Worm (Caenorhabditis elegans) whole organism, young adult: ENCODE data around the gene Y62F5A.9.

Source experiments
- B0035.1 ChIP-seq: sonication (generic microtip); optimal IDR thresholded peaks from 2 replicates; lab custom pipeline; 2016; ENCODE audit warnings: missing genetic modification characterization, mild to moderate bottlenecking, missing compliant biosample characterization, missing genotype, missing genetic modification reagents
- B0261.1 ChIP-seq: sonication (generic microtip); optimal IDR thresholded peaks from 2 replicates; lab custom pipeline; 2016; ENCODE audit warnings: mild to moderate bottlenecking, missing genetic modification characterization, moderate library complexity, missing compliant biosample characterization
- F23B12.7 ChIP-seq: sonication (generic microtip); optimal IDR thresholded peaks from 2 replicates; lab custom pipeline; 2017; ENCODE audit warnings: missing genetic modification characterization, mild to moderate bottlenecking, missing compliant biosample characterization, antibody characterized with exemption, moderate library complexity; ENCODE audit not compliant: insufficient read depth
- F37B4.10 ChIP-seq: fragments of 200-800 bp; sonication (Bioruptor generic); IDR thresholded peaks from 2 replicates; pipeline ENCODE4 v1.3.6; 2022; ENCODE audit warnings: missing genetic modification characterization, missing compliant biosample characterization
- F57C9.4 ChIP-seq: sonication (generic microtip); optimal IDR thresholded peaks from 2 replicates; lab custom pipeline; 2017; ENCODE audit warnings: mild to moderate bottlenecking, missing genetic modification characterization, missing compliant biosample characterization
- K11D2.4 ChIP-seq: fragments of 200-800 bp; sonication (Bioruptor generic); IDR thresholded peaks from 2 replicates; pipeline ENCODE4 v1.3.6; 2022; ENCODE audit warnings: missing genetic modification reagents, missing genetic modification characterization, missing compliant biosample characterization
- K12H6.12 ChIP-seq: fragments of 200-800 bp; sonication (Bioruptor generic); optimal IDR thresholded peaks from 2 replicates; lab custom pipeline; 2018; ENCODE audit warnings: mild to moderate bottlenecking, missing genetic modification characterization, missing compliant biosample characterization
- T26A5.8 ChIP-seq: sonication (generic microtip); optimal IDR thresholded peaks from 2 replicates; lab custom pipeline; 2016; ENCODE audit warnings: missing genetic modification characterization, missing compliant biosample characterization
- Y53F4B.3 ChIP-seq: fragments of 200-800 bp; sonication (Bioruptor generic); IDR thresholded peaks from 2 replicates; pipeline ENCODE4 v1.3.6; 2022; ENCODE audit warnings: missing genetic modification reagents, missing genetic modification characterization, missing compliant biosample characterization
- Y53G8AR.9 ChIP-seq: fragments of 200-800 bp; sonication (Bioruptor generic); conservative IDR thresholded peaks from 2 replicates; pipeline ENCODE4 v1.3.6; 2022; ENCODE audit warnings: missing genetic modification reagents, missing genetic modification characterization, missing compliant biosample characterization
- ZK185.1 ChIP-seq: sonication (generic microtip); optimal IDR thresholded peaks from 2 replicates; lab custom pipeline; 2016; ENCODE audit warnings: mild to moderate bottlenecking, missing genetic modification characterization, missing compliant biosample characterization; ENCODE audit not compliant: poor library complexity, severe bottlenecking
- aptf-2 ChIP-seq: fragments of 200-800 bp; sonication (Bioruptor generic); conservative IDR thresholded peaks from 2 replicates; pipeline ENCODE4 v1.3.6; 2022; ENCODE audit warnings: missing genetic modification reagents, missing genetic modification characterization, missing compliant biosample characterization
- aptf-3 ChIP-seq: fragments of 200-800 bp; sonication (Bioruptor generic); IDR thresholded peaks from 2 replicates; pipeline ENCODE4 v1.3.6; 2022; ENCODE audit warnings: missing genetic modification characterization, missing compliant biosample characterization
- athp-1 ChIP-seq: sonication (generic microtip); optimal IDR thresholded peaks from 2 replicates; lab custom pipeline; 2017; ENCODE audit warnings: mild to moderate bottlenecking, missing genetic modification characterization, missing compliant biosample characterization
- attf-3 ChIP-seq: fragments of 200-800 bp; sonication (Bioruptor generic); conservative IDR thresholded peaks from 2 replicates; pipeline ENCODE4 v1.3.6; 2022; ENCODE audit warnings: missing genetic modification reagents, missing genetic modification characterization, missing compliant biosample characterization
- attf-6 ChIP-seq: fragments of 200-800 bp; sonication (Bioruptor generic); IDR thresholded peaks from 2 replicates; pipeline ENCODE4 v1.3.6; 2022; ENCODE audit warnings: missing genetic modification reagents, missing genetic modification characterization, missing compliant biosample characterization
- bed-1 ChIP-seq: fragments of 200-800 bp; sonication (Bioruptor generic); IDR thresholded peaks from 2 replicates; pipeline ENCODE4 v1.3.6; 2022; ENCODE audit warnings: missing genetic modification reagents, missing genetic modification characterization, missing compliant biosample characterization
- ccch-3 ChIP-seq: fragments of 200-800 bp; sonication (Bioruptor generic); optimal IDR thresholded peaks from 2 replicates; lab custom pipeline; 2018; ENCODE audit warnings: mild to moderate bottlenecking, missing genetic modification characterization, missing compliant biosample characterization
- ceh-100 ChIP-seq: fragments of 200-800 bp; sonication (Bioruptor generic); IDR thresholded peaks from 2 replicates; pipeline ENCODE4 v1.3.6; 2022; ENCODE audit warnings: missing genetic modification reagents, missing genetic modification characterization, missing compliant biosample characterization
- ceh-40 ChIP-seq: fragments of 200-800 bp; sonication (Bioruptor generic); IDR thresholded peaks from 2 replicates; pipeline ENCODE4 v1.3.6; 2022; ENCODE audit warnings: missing genetic modification characterization, missing compliant biosample characterization
- ceh-79 ChIP-seq: sonication (generic microtip); optimal IDR thresholded peaks from 2 replicates; lab custom pipeline; 2017; ENCODE audit warnings: mild to moderate bottlenecking, missing genetic modification characterization, missing compliant biosample characterization
- dpff-1 ChIP-seq: sonication (generic microtip); optimal IDR thresholded peaks from 2 replicates; lab custom pipeline; 2017; ENCODE audit warnings: mild to moderate bottlenecking, missing genetic modification characterization, missing compliant biosample characterization
- egl-18 ChIP-seq: fragments of 200-800 bp; sonication (Bioruptor generic); IDR thresholded peaks from 2 replicates; pipeline ENCODE4 v1.3.6; 2022; ENCODE audit warnings: missing genetic modification reagents, missing genetic modification characterization, missing compliant biosample characterization
- egl-44 ChIP-seq: fragments of 200-800 bp; sonication (Bioruptor generic); IDR thresholded peaks from 2 replicates; pipeline ENCODE4 v1.3.6; 2022; ENCODE audit warnings: missing genetic modification reagents, missing genetic modification characterization, missing compliant biosample characterization
- him-1 ChIP-seq: sonication (generic microtip); optimal IDR thresholded peaks from 2 replicates; lab custom pipeline; 2016; ENCODE audit warnings: missing genotype, missing genetic modification reagents, missing genetic modification characterization, missing compliant biosample characterization
- hmg-1.2 ChIP-seq: fragments of 200-800 bp; sonication (Bioruptor generic); IDR thresholded peaks from 2 replicates; pipeline ENCODE4 v1.3.6; 2022; ENCODE audit warnings: missing genetic modification reagents, missing genetic modification characterization, missing compliant biosample characterization
- lag-1 ChIP-seq: fragments of 200-800 bp; sonication (Bioruptor generic); IDR thresholded peaks from 2 replicates; pipeline ENCODE4 v1.3.6; 2022; ENCODE audit warnings: missing genetic modification reagents, missing genetic modification characterization, missing compliant biosample characterization
- lsl-1 ChIP-seq: fragments of 200-800 bp; sonication (Bioruptor generic); optimal IDR thresholded peaks from 2 replicates; lab custom pipeline; 2018; ENCODE audit warnings: mild to moderate bottlenecking, missing genetic modification characterization, moderate library complexity, missing compliant biosample characterization
- lsy-27 ChIP-seq: sonication (generic microtip); optimal IDR thresholded peaks from 2 replicates; lab custom pipeline; 2017; ENCODE audit warnings: missing genetic modification characterization, mild to moderate bottlenecking, missing compliant biosample characterization, antibody characterized with exemption, missing genotype, borderline replicate concordance; ENCODE audit not compliant: insufficient read depth
- madf-3 ChIP-seq: fragments of 200-800 bp; sonication (Bioruptor generic); IDR thresholded peaks from 2 replicates; pipeline ENCODE4 v1.3.6; 2022; ENCODE audit warnings: missing genetic modification reagents, missing genetic modification characterization, missing compliant biosample characterization
- madf-8 ChIP-seq: fragments of 200-800 bp; sonication (Bioruptor generic); conservative IDR thresholded peaks from 2 replicates; pipeline ENCODE4 v1.3.6; 2022; ENCODE audit warnings: missing genetic modification reagents, missing genetic modification characterization, missing compliant biosample characterization
- mes-4 ChIP-seq: sonication (generic microtip); optimal IDR thresholded peaks from 2 replicates; lab custom pipeline; 2016; ENCODE audit warnings: missing genotype, missing genetic modification characterization, missing compliant biosample characterization
- mxl-1 ChIP-seq: sonication (generic microtip); optimal IDR thresholded peaks from 2 replicates; lab custom pipeline; 2016; ENCODE audit warnings: missing genetic modification characterization, missing compliant biosample characterization
- nfya-1 ChIP-seq: sonication (generic microtip); optimal IDR thresholded peaks from 2 replicates; lab custom pipeline; 2017; ENCODE audit warnings: antibody characterized with exemption, missing compliant biosample characterization, missing genetic modification characterization, borderline replicate concordance; ENCODE audit not compliant: insufficient read depth
- nfyb-1 ChIP-seq: fragments of 200-800 bp; sonication (Bioruptor generic); IDR thresholded peaks from 2 replicates; pipeline ENCODE4 v1.3.6; 2022; ENCODE audit warnings: missing genetic modification reagents, missing genetic modification characterization, missing compliant biosample characterization
- nhr-27 ChIP-seq: fragments of 200-800 bp; sonication (Bioruptor generic); optimal IDR thresholded peaks from 2 replicates; lab custom pipeline; 2018; ENCODE audit warnings: mild to moderate bottlenecking, missing genetic modification characterization, moderate library complexity, missing compliant biosample characterization
- nhr-80 ChIP-seq: sonication (generic microtip); optimal IDR thresholded peaks from 2 replicates; lab custom pipeline; 2016; ENCODE audit warnings: missing genetic modification characterization, missing compliant biosample characterization
- nhr-90 ChIP-seq: sonication (generic microtip); optimal IDR thresholded peaks from 2 replicates; lab custom pipeline; 2016; ENCODE audit warnings: missing genotype, mild to moderate bottlenecking, missing genetic modification characterization, missing compliant biosample characterization
- pbrm-1 ChIP-seq: fragments of 200-800 bp; sonication (Bioruptor generic); IDR thresholded peaks from 2 replicates; pipeline ENCODE4 v1.3.6; 2022; ENCODE audit warnings: missing genetic modification reagents, missing genetic modification characterization, missing compliant biosample characterization
- rcor-1 ChIP-seq: fragments of 200-800 bp; sonication (Bioruptor generic); IDR thresholded peaks from 2 replicates; pipeline ENCODE4 v1.3.6; 2022; ENCODE audit warnings: missing genetic modification reagents, missing genetic modification characterization, missing compliant biosample characterization
- rec-8 ChIP-seq, 2 experiments: sonication (generic microtip); optimal IDR thresholded peaks; 2 replicates each; lab custom pipeline; 2016; ENCODE audit warnings: mild to moderate bottlenecking in 2 of 2, missing genetic modification characterization in 2 of 2, missing genetic modification reagents in 2 of 2, missing genotype in 2 of 2, missing biosample characterization in 1 of 2, missing compliant biosample characterization in 1 of 2, moderate library complexity in 1 of 2
- repo-1 ChIP-seq: sonication (generic microtip); optimal IDR thresholded peaks from 2 replicates; lab custom pipeline; 2017; ENCODE audit warnings: mild to moderate bottlenecking, missing genetic modification characterization, missing compliant biosample characterization
- sea-2 ChIP-seq: fragments of 200-800 bp; sonication (Bioruptor generic); IDR thresholded peaks from 2 replicates; pipeline ENCODE4 v1.3.6; 2022; ENCODE audit warnings: missing genetic modification characterization, missing compliant biosample characterization
- tbx-9 ChIP-seq: sonication (generic microtip); optimal IDR thresholded peaks from 2 replicates; lab custom pipeline; 2016; ENCODE audit warnings: borderline replicate concordance, missing genetic modification characterization, inconsistent platforms, missing compliant biosample characterization
- unc-62 ChIP-seq: fragments of 150-350 bp; optimal IDR thresholded peaks from 2 replicates; lab custom pipeline; 2014; ENCODE audit warnings: missing biosample characterization, missing genetic modification reagents, missing genetic modification characterization
- xnd-1 ChIP-seq: sonication (generic microtip); optimal IDR thresholded peaks from 2 replicates; lab custom pipeline; 2016; ENCODE audit warnings: missing genotype, missing genetic modification reagents, missing genetic modification characterization, missing compliant biosample characterization
- ztf-6 ChIP-seq: fragments of 200-800 bp; sonication (Bioruptor generic); IDR thresholded peaks from 2 replicates; pipeline ENCODE4 v1.3.6; 2022; ENCODE audit warnings: missing genetic modification reagents, missing genetic modification characterization, missing compliant biosample characterization

Gene Y62F5A.9

ce11 chrII:11545299-11545951 is 6.8 kb upstream of the Y62F5A.9 start, which contains the start of gene dnj-13 (continued):
- TF ChIP-seq bed-1 (GFP tag; lab: Robert Waterston, UW) (no peak), madf-3 (peak; percentile 94), nfya-1 (tag; lab: Kevin White, UChicago) (no peak), lsl-1 (GFP tag; lab: Kevin White, UChicago) (peak; percentile 70), tbx-9 (peak; percentile 87), athp-1 (tag; lab: Kevin White, UChicago) (peak; percentile 97), ceh-79 (peak; percentile 98), egl-18 (GFP tag; lab: Robert Waterston, UW) (peak; percentile 92), nhr-27 (tag; lab: Kevin White, UChicago) (peak; percentile 93), rcor-1 (GFP tag; lab: Robert Waterston, UW) (peak; percentile 94), nhr-80 (tag; lab: Kevin White, UChicago) (peak; percentile 45), T26A5.8 (tag; lab: Kevin White, UChicago) (peak; percentile 55), xnd-1 (tag; lab: Kevin White, UChicago) (no peak), ZK185.1 (tag; lab: Kevin White, UChicago) (peak; percentile 96), nfyb-1 (GFP tag; lab: Robert Waterston, UW) (peak; percentile 97), attf-6 (GFP tag; lab: Robert Waterston, UW) (peak; percentile 84), attf-3 (GFP tag; lab: Robert Waterston, UW) (peak; percentile 80), aptf-2 (GFP tag; lab: Robert Waterston, UW) (peak; percentile 73), madf-8 (peak; percentile 77), ceh-100 (GFP tag; lab: Robert Waterston, UW) (peak; percentile 93), unc-62 (no peak), F37B4.10 (0 out of 2 replicates have a peak, but pooled peaks have one; percentile 14), him-1 (tag; lab: Kevin White, UChicago) (no peak), lsy-27 (no peak), lag-1 (GFP tag; lab: Robert Waterston, UW) (no peak), mxl-1 (no peak), ceh-40 (GFP tag; lab: Robert Waterston, UW) (peak; percentile 86), aptf-3 (peak; percentile 89; the same call in 1 of the 2 replicates), K11D2.4 (peak; percentile 96), sea-2 (GFP tag; lab: Robert Waterston, UW) (peak; percentile 88), Y53G8AR.9 (GFP tag; lab: Robert Waterston, UW) (peak; percentile 98), ztf-6 (no peak), dpff-1 (tag; lab: Kevin White, UChicago) (peak; percentile 58), nhr-90 (tag; lab: Kevin White, UChicago) (peak; percentile 49), hmg-1.2 (GFP tag; lab: Robert Waterston, UW) (peak; percentile 79), F23B12.7 (tag; lab: Kevin White, UChicago) (peak; percentile 87), mes-4 (tag; lab: Kevin White, UChicago) (no peak), B0035.1 (peak; percentile 39), repo-1 (peak; percentile 91), ccch-3 (GFP tag; lab: Kevin White, UChicago) (no peak), B0261.1 (peak; percentile 39), Y53F4B.3 (GFP tag; lab: Robert Waterston, UW) (peak; percentile 36; the same call in 1 of the 2 replicates), K12H6.12 (tag; lab: Kevin White, UChicago) (peak; percentile 95), egl-44 (GFP tag; lab: Robert Waterston, UW) (peak; percentile 89), F57C9.4 (no peak), rec-8 (tag; optimal IDR thresholded peaks at IDR 0.05; lab: Kevin White, UChicago) (no peak), pbrm-1 (peak; percentile 98)
